Worm (Caenorhabditis elegans): ENCODE data around the gene ZC15.3.

DNA sequence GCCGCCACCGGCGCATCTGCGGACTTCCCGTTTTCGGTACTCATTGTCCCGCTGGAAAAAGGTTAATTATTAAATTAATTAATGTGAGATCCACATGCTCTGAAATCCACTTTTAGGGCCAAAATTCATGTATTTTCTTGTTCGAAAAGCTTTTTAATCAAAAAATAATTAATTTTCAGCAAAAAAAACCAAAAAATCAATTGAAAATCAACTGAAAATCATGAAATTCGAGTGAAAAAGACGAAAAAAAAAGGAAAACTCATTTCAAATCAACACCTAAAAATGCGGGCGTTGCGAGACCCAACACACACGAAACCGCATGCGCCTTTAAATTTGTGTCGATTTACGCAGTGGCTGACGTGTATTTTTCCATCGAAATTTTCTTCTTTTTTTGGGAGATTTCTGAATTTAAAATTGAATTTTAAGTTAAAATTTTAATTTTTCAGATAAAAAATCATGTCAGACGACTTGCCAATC, 33.7 kb upstream of the ZC15.3 start, which contains the start of the genes prmt-1 and cdkr-3:
- TF ChIP-seq fos-1 (tag; optimal IDR thresholded peaks at IDR 0.05) (no peak), arid-1 (GFP tag; conservative IDR thresholded peaks at IDR 0.05) (no peak), set-16 (GFP tag; IDR thresholded peaks at IDR 0.05) (no peak)

All from whole organism, L4 larva.